Worm (Caenorhabditis elegans): ENCODE data around the gene ugt-12.
"Not testable (repeated sequence)": the region's sequence is repeated elsewhere in the genome, so short reads cannot be mapped to it uniquely, and the experiment has no call there.

ugt-12 gene

ce11 chrV:4908591-4908990 lies 19.2 kb upstream of the ugt-12 start, which contains the start of gene ugt-13:
ugt-13 (plus strand) TSS chrV:4908884.
- TF ChIP-seq ZK546.5 (tag; optimal IDR thresholded peaks at IDR 0.05) (no peak), nhr-43 (tag; optimal IDR thresholded peaks at IDR 0.05; ENCODE audit: poor library complexity, severe bottlenecking) (peak; percentile 49), nfya-1 (tag; optimal IDR thresholded peaks at IDR 0.05; ENCODE audit: insufficient read depth) (no peak), sea-2 (GFP tag; optimal IDR thresholded peaks at IDR 0.05) (no peak), elt-3 (tag; optimal IDR thresholded peaks at IDR 0.05) (peak in 1 of 3 experiments; percentile 43), nhr-76 (tag; optimal IDR thresholded peaks at IDR 0.05) (no peak), elt-1 (tag; optimal IDR thresholded peaks at IDR 0.05) (peak; percentile 9), nhr-25 (tag; optimal IDR thresholded peaks at IDR 0.05) (peak; percentile 58), zag-1 (tag; optimal IDR thresholded peaks at IDR 0.05) (no peak), jun-1 (tag; optimal IDR thresholded peaks at IDR 0.05) (no peak), fkh-2 (tag; optimal IDR thresholded peaks at IDR 0.05) (no peak), mdl-1 (tag; optimal IDR thresholded peaks at IDR 0.05) (no peak), fos-1 (tag; optimal IDR thresholded peaks at IDR 0.05) (no peak), daf-12 (tag; optimal IDR thresholded peaks at IDR 0.05) (no peak), unc-62 (GFP tag; optimal IDR thresholded peaks at IDR 0.05) (no peak), ceh-82 (tag; optimal IDR thresholded peaks at IDR 0.05) (no peak), nhr-23 (tag; optimal IDR thresholded peaks at IDR 0.05) (peak; percentile 54)

DNA sequence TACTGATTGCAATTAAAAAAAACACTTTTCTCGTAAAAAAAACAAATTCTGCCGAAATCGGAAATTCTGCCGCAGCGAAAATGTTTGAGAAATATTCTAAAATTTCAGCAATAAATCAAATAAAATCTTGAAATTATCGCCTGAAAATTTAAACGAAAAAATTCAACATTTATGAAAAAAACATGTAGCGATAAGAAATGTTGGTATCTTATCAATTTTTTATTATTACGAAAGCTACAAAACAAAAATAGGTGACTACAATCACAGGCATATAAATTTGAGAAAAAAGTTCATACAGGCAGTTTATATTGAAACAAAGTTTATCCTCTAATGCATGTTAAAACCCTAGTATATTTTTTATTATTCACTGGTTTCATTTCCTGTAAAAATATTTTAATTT lies 16.5 kb upstream of the ugt-12 start, which contains the start of gene ugt-14:
Gene ugt-14, plus strand, starts transcription at position 301 of the 400 bp plus-strand sequence.
- TF ChIP-seq ZK546.5 (tag; optimal IDR thresholded peaks at IDR 0.05): no peak
- no peak for TF ChIP-seq egl-27 (tag; optimal IDR thresholded peaks at IDR 0.05)
- TF ChIP-seq nfya-1 (tag; optimal IDR thresholded peaks at IDR 0.05; ENCODE audit: insufficient read depth): no peak
- no peak for TF ChIP-seq ztf-4 (tag; optimal IDR thresholded peaks at IDR 0.05)
- no peak for TF ChIP-seq mdl-1 (tag; optimal IDR thresholded peaks at IDR 0.05)
- no peak for TF ChIP-seq lin-39 (tag; optimal IDR thresholded peaks at IDR 0.05)
- no peak for TF ChIP-seq nhr-77 (tag; optimal IDR thresholded peaks at IDR 0.05)
- no peak for TF ChIP-seq eor-1 (tag; optimal IDR thresholded peaks at IDR 0.05)

DNA sequence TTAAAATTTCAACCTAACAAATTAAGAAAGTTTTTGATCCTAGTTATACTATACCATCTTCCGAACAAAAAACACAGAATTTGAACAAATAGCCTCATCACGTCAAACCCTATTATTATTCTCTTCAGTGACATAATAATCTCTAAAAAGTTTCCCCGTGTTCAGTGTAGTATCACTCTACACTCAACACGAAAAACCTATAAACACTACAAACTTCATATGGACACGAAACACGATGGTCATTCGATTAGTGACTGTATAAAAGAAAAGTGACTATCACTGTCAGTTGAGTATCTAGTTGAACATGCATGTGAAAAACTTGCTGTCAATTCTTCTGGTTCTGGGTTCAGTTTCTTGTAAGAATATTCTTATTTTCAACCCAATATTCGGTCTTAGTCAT lies 14.3 kb upstream of the ugt-12 start, which contains the start of gene ugt-8:
Gene ugt-8, plus strand, starts transcription at position 235 of the 400 bp plus-strand sequence.
- no peak for TF ChIP-seq nhr-43 (tag; optimal IDR thresholded peaks at IDR 0.05; ENCODE audit: poor library complexity, severe bottlenecking)
- no peak for TF ChIP-seq fos-1 (tag; optimal IDR thresholded peaks at IDR 0.05)
- TF ChIP-seq ceh-82 (tag; optimal IDR thresholded peaks at IDR 0.05): no peak
- TF ChIP-seq ama-1 (optimal IDR thresholded peaks at IDR 0.05): no peak

DNA sequence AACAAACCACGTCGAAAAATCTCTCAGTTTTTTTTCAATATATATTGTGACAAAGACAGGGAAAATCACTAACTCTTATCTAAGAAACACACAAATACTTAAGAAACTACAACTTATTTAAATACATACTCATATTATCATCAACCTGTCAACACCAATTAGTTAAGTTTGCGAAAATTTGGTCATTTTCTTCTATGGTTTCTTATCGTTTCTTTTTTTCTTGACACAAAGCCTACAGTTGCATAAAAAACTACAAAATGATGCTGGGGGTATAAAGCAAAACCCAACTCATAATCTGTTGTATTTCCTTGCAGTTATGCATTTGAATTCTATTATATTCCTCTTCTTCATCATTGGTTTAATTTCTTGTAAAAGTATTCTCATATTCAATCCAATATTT lies 11.6 kb upstream of the ugt-12 start, which contains the start of gene ugt-67:
Gene ugt-67, plus strand, starts transcription at position 301 of the 400 bp plus-strand sequence.
- TF ChIP-seq eor-1 (tag; optimal IDR thresholded peaks at IDR 0.05) (no peak), tbx-2 (tag; optimal IDR thresholded peaks at IDR 0.05) (no peak), nfya-1 (tag; optimal IDR thresholded peaks at IDR 0.05; ENCODE audit: insufficient read depth) (no peak), hmg-11 (tag; optimal IDR thresholded peaks at IDR 0.05) (no peak), fkh-2 (tag; optimal IDR thresholded peaks at IDR 0.05) (no peak), aly-2 (tag; optimal IDR thresholded peaks at IDR 0.05) (no peak), ama-1 (optimal IDR thresholded peaks at IDR 0.05) (no peak), R02D3.7 (tag; optimal IDR thresholded peaks at IDR 0.05) (no peak), nhr-67 (tag; optimal IDR thresholded peaks at IDR 0.05) (no peak), nhr-43 (tag; optimal IDR thresholded peaks at IDR 0.05; ENCODE audit: poor library complexity, severe bottlenecking) (no peak), elt-1 (tag; optimal IDR thresholded peaks at IDR 0.05) (no peak), lin-15B (tag; optimal IDR thresholded peaks at IDR 0.05) (no peak), ceh-9 (tag; optimal IDR thresholded peaks at IDR 0.05) (no peak), zag-1 (tag; optimal IDR thresholded peaks at IDR 0.05) (no peak), egl-27 (tag; optimal IDR thresholded peaks at IDR 0.05) (no peak), fos-1 (tag; optimal IDR thresholded peaks at IDR 0.05) (no peak), nhr-28 (tag; optimal IDR thresholded peaks at IDR 0.05) (no peak), nhr-11 (tag; optimal IDR thresholded peaks at IDR 0.05) (no peak), daf-12 (tag; optimal IDR thresholded peaks at IDR 0.05) (no peak), ztf-4 (tag; optimal IDR thresholded peaks at IDR 0.05) (no peak)

DNA sequence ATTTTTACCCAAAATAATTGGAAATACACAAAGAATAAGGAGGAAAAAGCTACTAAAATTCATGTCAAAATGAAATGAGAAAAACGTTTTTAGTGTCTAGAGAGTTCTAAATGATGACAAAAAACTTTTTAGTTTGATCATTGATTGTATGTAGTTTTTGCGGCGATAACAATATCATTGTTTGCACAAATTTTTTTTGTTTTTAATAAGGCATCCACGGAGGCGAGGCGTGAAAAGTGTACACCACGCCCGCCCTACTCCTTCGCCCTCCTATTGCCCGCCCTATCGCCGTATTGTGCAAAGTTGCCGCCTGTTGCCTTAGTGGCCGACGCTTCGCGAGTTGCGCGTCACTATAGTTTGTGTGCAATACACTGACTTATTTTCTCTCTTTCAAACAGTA lies 10.6 kb upstream of the ugt-12 start, which contains the start of gene ugt-10:
Gene ugt-10, minus strand, starts transcription at position 101 of the 400 bp plus-strand sequence.
- not testable (repeated sequence) for TF ChIP-seq elt-2, eor-1, hmg-11 (tag; optimal IDR thresholded peaks at IDR 0.05)
